Worm (Caenorhabditis elegans): ENCODE measurements around the gene snu-66.

- TF ChIP-seq ZK546.5 (tag; optimal IDR thresholded peaks at IDR 0.05) (no peak), unc-62 (GFP tag; optimal IDR thresholded peaks at IDR 0.05) (no peak), egl-27 (tag; optimal IDR thresholded peaks at IDR 0.05) (no peak), elt-3 (tag; optimal IDR thresholded peaks at IDR 0.05) (no peak), unc-39 (tag; optimal IDR thresholded peaks at IDR 0.05) (no peak), nhr-11 (tag; optimal IDR thresholded peaks at IDR 0.05) (no peak), nhr-28 (tag; optimal IDR thresholded peaks at IDR 0.05) (no peak), lin-39 (tag; optimal IDR thresholded peaks at IDR 0.05) (no peak), pha-4 (tag; optimal IDR thresholded peaks at IDR 0.05) (peak; percentile 24), ztf-4 (tag; optimal IDR thresholded peaks at IDR 0.05) (no peak), nfya-1 (tag; optimal IDR thresholded peaks at IDR 0.05; ENCODE audit: insufficient read depth) (no peak), daf-12 (tag; optimal IDR thresholded peaks at IDR 0.05) (no peak), R02D3.7 (tag; optimal IDR thresholded peaks at IDR 0.05) (no peak)
These were observed 27.5 kb downstream of the snu-66 start for ce11 chrV:7548017-7548416.

Data from whole organism, L3 larva.